Fruit fly (Drosophila melanogaster) S2 (cell line): Measurements from ENCODE around the gene CG9630.

Experiments used
- CG8478 ChIP-seq: fragments of >200 bp; optimal IDR thresholded peaks from 2 replicates; lab custom pipeline; 2018
- CTCF ChIP-seq, 2 experiments: fragments of >200 bp; optimal IDR thresholded peaks; 2 replicates each; lab custom pipeline; 2018

Gene CG9630

DNA sequence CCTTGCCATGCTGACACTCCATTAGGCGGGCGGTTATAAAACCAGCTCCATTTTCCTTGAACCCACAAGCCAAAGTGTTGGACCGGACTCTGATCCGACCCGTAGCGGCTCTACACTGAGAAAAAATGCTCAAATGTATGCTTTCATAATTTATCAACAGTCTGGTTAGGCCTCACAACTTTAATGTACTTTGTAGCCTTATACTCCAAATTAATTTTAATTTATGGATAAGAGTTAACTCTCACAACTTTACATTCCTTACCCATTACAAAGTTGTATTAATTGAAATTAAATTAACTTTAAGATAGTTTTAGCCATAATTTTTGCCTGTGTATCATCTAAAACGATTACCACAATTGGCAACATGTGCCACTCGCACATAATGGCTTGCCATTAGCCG is 13.7 kb downstream of the CG9630 start:
- TF ChIP-seq CTCF (optimal IDR thresholded peaks at IDR 0.05; lab: Kevin White, UChicago), result no peak
- TF ChIP-seq CG8478 (lab: Kevin White, UChicago), result no peak

DNA sequence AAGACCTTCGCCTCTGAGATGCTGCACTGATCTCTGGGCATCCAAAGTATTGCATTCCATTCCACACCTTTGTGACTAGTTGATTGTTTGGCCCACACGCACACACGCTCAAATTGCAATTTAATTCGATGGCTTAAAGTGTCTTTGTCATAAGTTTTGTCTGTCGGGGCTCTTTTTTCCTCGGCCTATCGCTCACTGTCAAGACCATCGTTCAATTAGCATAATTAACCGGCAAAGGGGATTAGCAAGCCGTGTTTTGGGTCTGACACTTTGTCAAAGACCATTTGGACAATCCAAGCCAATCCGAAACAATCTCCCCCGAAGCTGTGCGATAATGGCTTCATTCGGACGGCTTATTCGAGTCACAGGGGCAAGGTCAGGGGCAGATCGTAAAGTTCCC is 15.3 kb downstream of the CG9630 start:
- TF ChIP-seq CTCF (optimal IDR thresholded peaks at IDR 0.05; lab: Kevin White, UChicago) (no peak), CG8478 (lab: Kevin White, UChicago) (no peak)

DNA sequence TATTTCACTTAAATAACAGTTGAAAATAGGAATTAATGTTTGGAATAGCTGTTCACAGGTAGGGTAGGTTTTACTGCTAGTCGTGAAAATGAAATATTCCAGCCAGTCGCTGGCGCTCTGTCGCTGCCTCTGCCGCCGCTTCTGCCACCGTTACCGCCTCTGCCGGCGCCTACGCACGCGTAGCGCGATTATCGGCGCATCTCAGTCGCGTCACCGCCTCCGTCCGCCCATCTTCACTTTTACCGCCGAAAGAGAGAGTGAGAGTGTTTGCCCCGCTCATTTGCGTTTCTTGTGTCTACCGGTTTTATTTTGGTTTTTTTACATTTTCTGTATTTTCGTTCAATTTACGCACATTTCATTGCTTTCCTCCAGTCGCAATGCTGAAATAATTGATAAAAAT is 18.2 kb downstream of the CG9630 start:
- no peak for TF ChIP-seq CG8478 (lab: Kevin White, UChicago)
- TF ChIP-seq CTCF (optimal IDR thresholded peaks at IDR 0.05; lab: Kevin White, UChicago), result no peak

DNA sequence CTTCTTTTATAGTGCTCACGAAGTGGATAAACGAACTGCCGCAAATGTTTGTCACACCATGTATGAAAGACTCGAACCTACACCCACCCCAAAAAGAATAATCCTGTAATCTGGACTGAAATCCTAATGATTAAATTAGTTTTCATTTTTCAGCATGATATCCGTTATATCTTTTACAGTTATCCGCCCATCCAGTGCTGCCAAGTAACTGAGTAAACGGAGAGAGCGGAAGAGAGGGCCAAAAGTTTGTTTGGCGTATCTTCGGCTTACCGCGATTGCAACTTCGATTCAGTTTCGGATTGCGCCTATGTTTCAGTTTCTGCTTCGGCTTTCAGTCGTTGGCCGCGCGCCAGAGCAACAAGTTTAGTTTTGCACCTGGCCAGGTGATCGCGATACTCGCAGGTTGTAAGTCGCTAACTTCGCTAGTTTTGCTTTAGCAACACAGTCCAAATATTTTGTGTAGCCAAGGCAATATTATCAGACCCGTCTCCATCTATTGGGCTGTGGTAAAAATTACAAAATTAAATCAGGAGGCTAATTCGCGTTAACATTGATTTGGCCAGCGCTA is 19.4 kb downstream of the CG9630 start, which contains the start of gene mtg:
Gene mtg, plus strand, starts transcription at position 332 of the 568 bp plus-strand sequence.
- TF ChIP-seq CTCF (optimal IDR thresholded peaks at IDR 0.05; lab: Kevin White, UChicago) (no peak), CG8478 (lab: Kevin White, UChicago) (no peak)

DNA sequence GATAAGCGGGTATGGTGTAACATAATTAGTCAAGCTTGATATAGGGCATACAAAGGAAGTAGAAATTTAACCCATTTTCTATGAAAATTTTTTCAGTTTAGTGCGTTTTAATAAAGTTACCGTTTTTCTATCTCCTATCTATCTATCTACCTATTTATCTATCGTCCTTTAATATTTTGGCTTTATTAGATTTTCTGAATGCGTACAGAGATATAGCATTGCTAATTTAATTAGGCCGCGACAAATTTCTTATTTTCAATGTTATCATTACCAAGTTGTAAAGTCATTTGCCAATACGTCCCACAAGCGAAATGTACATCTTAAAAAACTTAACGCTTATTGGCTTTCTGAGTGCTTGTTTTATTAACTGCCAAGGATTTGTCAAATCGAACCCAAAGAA is 21.6 kb downstream of the CG9630 start, which contains the start of gene CG15864:
Gene CG15864, plus strand, starts transcription at position 301 of the 400 bp plus-strand sequence.
- TF ChIP-seq CG8478 (lab: Kevin White, UChicago) (no peak), CTCF (optimal IDR thresholded peaks at IDR 0.05; lab: Kevin White, UChicago) (no peak)

DNA sequence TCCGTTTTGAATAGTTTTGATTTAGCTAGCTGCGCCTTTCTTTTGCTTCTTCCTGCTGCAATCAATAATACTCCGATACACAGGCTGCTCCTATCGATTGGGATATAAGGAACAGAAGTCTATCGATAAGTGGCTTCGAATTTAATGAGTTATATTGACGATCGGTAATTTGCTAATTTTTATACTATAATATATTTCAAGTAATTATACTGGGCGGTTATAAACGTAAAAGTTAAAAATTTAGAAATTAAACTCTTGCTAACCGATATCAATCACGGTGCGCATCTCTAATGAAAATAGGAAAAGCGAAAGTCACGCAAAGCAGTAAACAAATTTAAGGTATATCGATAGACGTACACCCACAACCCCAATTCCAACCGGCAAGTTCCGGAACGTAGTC is 26.0 kb downstream of the CG9630 start, which contains the start of the genes CG9636, CG18749 and CG33722:
Gene CG9636, minus strand, starts transcription at position 73 of the 400 bp plus-strand sequence.
Gene CG18749, plus strand, starts transcription at position 336 of the 400 bp plus-strand sequence.
Gene CG33722, plus strand, starts transcription at position 336 of the 400 bp plus-strand sequence.
- TF ChIP-seq CTCF (optimal IDR thresholded peaks at IDR 0.05; lab: Kevin White, UChicago), result no peak
- TF ChIP-seq CG8478 (lab: Kevin White, UChicago), result no peak

DNA sequence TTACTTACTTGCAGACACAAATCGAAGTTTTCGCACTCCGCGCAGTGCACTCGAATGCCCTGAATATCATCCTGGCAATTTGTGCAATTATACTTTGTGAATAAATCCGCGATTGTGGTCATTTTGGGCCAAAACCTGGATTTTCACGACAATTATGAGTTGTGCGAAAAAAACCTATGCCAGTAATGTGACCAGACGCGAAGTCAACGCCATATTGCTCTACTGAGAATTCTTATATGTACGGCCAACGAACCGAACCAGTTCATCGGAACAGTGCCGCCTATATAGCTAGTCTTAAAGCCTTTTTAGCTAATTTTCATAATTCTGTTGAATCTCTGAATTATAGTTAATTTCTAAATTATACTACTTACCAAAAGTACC is 29.4 kb downstream of the CG9630 start, which contains the start of gene Ada2b:
Gene Ada2b, minus strand, starts transcription at position 214 of the 381 bp plus-strand sequence.
- TF ChIP-seq CG8478 (lab: Kevin White, UChicago) (no peak), CTCF (optimal IDR thresholded peaks at IDR 0.05; lab: Kevin White, UChicago) (peak in 1 of 2 experiments; percentile 27)

DNA sequence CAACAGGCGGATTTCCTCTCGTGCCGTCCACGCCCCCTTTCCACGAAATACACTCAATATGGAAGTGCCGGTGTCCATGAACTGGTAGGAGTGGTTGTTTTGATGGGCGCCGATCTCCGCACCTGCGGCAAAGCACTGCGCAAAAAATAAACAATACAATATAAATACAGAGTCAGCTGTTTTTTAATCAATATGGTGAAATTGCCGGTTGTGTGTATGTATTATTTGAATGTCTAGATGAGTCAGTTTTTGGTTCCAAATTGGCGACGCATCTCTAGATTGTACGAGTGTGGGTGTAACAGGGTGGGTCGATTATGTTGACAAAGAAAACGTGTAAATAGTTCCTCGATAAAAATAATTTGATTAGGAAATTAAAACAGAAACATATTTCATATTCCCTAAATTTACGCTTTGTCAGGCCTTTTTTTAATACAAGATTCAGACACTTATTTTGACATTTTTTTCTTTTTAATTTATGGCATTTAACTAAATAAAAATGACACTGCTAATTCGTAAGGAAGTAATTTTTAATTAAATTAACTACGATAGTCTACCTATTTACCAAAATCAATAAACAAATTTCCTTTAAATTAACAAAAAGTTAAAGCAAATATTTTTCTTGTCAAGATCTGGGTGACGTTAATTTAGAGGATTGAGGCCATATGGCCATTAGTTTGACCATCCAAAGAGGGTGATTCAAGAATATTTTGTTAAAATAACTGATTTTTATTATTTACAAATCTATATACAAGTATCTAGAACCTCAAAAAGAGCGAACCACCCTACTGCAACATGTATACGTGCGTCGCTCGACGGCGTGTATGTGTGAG is 30.0 kb downstream of the CG9630 start:
- no peak for TF ChIP-seq CG8478 (lab: Kevin White, UChicago)
- no peak for TF ChIP-seq CTCF (optimal IDR thresholded peaks at IDR 0.05; lab: Kevin White, UChicago)

DNA sequence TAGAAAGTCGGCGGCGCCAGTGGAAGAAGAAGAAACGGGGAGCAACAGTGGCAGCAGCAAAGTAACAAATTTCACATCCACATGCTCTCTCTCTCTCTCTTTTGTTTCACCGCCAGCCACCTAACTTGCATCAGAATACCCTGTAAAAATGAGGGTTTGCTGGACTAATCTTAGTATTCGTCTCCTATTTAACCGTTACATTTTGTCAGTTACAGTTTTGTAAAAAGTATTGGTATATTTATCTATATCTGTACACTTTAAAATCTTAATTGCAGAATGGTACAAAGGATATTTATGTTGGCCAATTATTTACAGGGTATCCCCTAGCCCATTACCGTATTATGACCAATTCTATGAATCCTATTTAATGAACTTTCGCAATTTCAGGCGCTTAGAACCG is 35.8 kb downstream of the CG9630 start:
- no peak for TF ChIP-seq CTCF (optimal IDR thresholded peaks at IDR 0.05; lab: Kevin White, UChicago)
- no peak for TF ChIP-seq CG8478 (lab: Kevin White, UChicago)

DNA sequence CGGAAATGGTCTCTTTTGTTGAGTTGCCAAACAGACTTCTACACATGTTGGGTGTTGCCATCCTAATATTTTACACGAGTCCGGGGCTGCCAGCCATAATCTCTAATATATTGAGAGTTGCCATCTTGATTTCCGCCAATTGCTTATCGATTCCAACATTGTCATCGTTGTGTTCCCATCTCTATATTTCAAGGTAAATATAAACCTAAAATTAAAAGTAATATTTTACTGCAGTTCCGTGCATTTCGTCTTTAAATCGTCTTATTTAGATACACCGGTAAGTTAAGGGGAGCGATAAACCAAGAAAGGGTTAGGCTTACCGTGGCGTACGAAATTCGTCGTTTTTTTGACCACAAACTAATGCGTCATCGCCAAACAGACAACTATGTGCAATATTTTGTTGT is 36.3 kb downstream of the CG9630 start, which contains the start of gene PolI:
Gene PolI, plus strand, starts transcription at position 138 of the 404 bp plus-strand sequence.
- TF ChIP-seq CG8478 (lab: Kevin White, UChicago), result no peak
- peak; percentile 51 to 70 for TF ChIP-seq CTCF (optimal IDR thresholded peaks at IDR 0.05; lab: Kevin White, UChicago)

DNA sequence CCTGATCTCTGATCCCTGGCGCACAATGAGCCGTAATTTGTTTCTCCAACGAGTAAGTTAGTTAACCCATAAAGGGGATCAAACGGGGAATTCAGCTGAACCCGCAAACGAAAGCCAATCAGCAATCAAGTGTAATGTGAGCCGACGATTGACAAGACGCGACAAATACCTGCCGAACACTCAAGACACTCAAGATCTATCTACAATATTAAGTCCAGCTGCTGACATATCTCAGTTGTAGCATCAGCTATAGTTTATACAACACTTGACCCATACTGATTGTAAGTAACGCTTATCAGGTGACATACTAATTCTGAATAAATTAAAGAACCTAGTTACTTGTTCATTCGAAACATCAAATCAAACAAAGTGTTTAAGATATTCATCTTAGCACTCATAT is 42.4 kb downstream of the CG9630 start:
- TF ChIP-seq CG8478 (lab: Kevin White, UChicago), result no peak
- no peak for TF ChIP-seq CTCF (optimal IDR thresholded peaks at IDR 0.05; lab: Kevin White, UChicago)

DNA sequence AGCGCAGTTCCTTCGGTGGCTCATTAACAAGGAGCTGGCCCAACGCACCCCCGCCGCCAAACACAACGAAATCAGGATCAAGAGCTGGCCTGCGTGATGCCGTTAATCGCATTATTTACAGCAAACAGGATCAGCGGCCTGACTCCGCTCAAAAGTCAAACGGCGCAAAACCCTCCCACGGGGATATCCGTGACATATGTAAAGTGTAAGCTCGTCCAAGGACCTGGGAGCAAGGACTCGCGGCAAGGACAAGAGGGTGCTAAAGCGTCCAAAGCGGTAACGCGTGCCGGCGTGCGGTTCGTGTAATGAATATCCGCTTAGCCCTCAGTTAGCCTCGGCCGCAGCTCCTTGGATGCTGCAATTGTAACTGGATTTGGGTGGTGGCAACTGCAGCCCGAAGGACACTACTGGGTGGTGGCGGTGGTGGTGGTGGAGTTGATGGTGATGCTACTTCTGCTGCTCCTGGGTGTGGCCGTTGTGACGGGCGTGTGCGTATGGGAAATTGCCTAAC is 44.2 kb downstream of the CG9630 start:
- TF ChIP-seq CG8478 (lab: Kevin White, UChicago), result no peak
- no peak for TF ChIP-seq CTCF (optimal IDR thresholded peaks at IDR 0.05; lab: Kevin White, UChicago)

DNA sequence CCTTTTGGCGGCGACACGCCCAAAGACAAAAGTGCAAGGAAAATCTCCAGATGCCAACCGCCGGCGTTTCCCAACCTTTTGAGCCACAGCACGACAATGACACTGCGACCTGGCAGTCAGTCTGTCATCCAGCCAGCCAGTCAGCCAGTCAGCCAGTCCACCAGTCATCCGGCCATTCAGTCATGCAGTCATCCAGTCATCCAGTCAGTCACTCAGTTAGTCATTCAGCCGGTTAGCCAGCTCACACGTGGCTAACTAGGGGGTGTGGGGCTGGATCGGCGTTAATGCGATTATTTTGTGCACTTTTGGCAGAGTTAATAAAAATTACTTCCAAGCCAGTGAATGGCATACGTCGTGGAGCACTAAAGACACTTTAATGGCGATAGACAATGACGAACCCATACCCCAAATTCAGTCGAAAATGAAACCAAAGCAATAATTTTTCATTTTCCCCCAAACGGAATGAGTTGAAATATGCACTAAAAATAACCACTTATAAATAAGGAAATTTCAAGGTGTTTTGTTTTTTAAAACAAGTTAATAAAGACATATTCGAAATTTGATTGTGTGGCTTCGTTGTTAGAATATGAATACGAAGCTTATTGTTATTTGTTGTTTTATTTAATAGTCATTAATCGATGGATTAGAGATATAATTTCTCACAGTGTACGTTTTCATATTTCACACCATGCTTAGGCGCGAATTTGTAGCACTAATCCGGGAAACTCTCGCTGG is 44.8 kb downstream of the CG9630 start:
- no peak for TF ChIP-seq CG8478 (lab: Kevin White, UChicago)
- TF ChIP-seq CTCF (optimal IDR thresholded peaks at IDR 0.05; lab: Kevin White, UChicago), result no peak

DNA sequence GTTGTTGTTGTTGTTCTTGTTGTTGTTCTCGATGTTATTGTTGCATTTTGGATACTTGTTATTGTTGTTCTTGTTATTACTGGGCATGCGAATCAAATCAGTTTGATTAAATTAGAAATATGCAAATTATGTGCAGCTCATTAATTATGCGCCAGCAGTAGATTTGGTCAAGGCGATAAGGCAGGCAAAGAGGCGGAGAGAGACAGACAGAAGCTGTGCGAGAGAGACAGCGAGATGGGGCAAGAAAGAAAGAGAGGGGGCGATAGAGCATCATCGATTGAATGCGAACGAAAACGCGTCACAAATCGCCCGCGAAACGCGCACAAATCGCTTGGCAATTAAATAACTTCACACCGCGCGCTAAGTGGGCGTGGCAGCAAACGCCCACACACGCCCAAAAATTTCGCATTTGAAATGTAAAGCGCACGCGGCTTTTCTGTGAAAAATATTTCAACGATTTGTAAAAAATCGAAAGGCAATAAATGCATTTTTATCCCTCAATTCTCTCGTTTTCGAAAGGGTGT is 46.6 kb downstream of the CG9630 start:
- no peak for TF ChIP-seq CTCF (optimal IDR thresholded peaks at IDR 0.05; lab: Kevin White, UChicago)
- TF ChIP-seq CG8478 (lab: Kevin White, UChicago), result no peak
